Worm (Caenorhabditis elegans) whole organism, mixed stage, embryonic: ENCODE measurements around the gene snb-2.

ENCODE experiments used
- ces-1 ChIP-seq: fragments of 150-350 bp; optimal IDR thresholded peaks from 2 replicates; lab custom pipeline; 2014; ENCODE audit warnings: missing biosample characterization, missing genetic modification reagents, missing genetic modification characterization
- nhr-237 ChIP-seq: fragments of 150-350 bp; optimal IDR thresholded peaks from 2 replicates; lab custom pipeline; 2014; ENCODE audit warnings: missing biosample characterization, missing genetic modification characterization
- pha-4 ChIP-seq: fragments of 150-350 bp; optimal IDR thresholded peaks from 2 replicates; lab custom pipeline; 2018; ENCODE audit warnings: missing biosample characterization, missing genetic modification reagents, missing genetic modification characterization
- unc-39 ChIP-seq: fragments of 150-350 bp; optimal IDR thresholded peaks from 2 replicates; lab custom pipeline; 2014; ENCODE audit warnings: missing biosample characterization, missing genetic modification characterization
- ztf-11 ChIP-seq: fragments of 150-350 bp; optimal IDR thresholded peaks from 2 replicates; lab custom pipeline; 2014; ENCODE audit warnings: missing biosample characterization, missing genetic modification characterization

- no peak for TF ChIP-seq ztf-11
- TF ChIP-seq pha-4 (tag; lab: Kevin White, UChicago): no peak
- TF ChIP-seq unc-39 (tag; lab: Kevin White, UChicago): no peak
- no peak for TF ChIP-seq nhr-237 (tag; lab: Kevin White, UChicago)
- no peak for TF ChIP-seq ces-1
These were observed 35.5 kb downstream of the snb-2 start, which contains the start of gene hpo-30 for ce11 chrV:12310256-12310655.
